Worm (Caenorhabditis elegans) whole organism, midembryonic: ENCODE results near the gene K08E4.8.

Source experiments
- flt-1 ChIP-seq: fragments of 200-800 bp; sonication (Bioruptor generic); IDR thresholded peaks from 2 replicates; pipeline ENCODE4 v1.3.6; 2022; ENCODE audit warnings: missing genetic modification characterization, missing compliant biosample characterization
- klf-2 ChIP-seq: fragments of 200-800 bp; sonication (Bioruptor generic); conservative IDR thresholded peaks from 2 replicates; pipeline ENCODE4 v1.3.6; 2022; ENCODE audit warnings: missing genetic modification reagents, missing genetic modification characterization, missing compliant biosample characterization
- ztf-29 ChIP-seq: fragments of 200-800 bp; sonication (Bioruptor generic); IDR thresholded peaks from 2 replicates; pipeline ENCODE4 v1.3.6; 2022; ENCODE audit warnings: missing genetic modification reagents, missing genetic modification characterization, missing compliant biosample characterization

DNA sequence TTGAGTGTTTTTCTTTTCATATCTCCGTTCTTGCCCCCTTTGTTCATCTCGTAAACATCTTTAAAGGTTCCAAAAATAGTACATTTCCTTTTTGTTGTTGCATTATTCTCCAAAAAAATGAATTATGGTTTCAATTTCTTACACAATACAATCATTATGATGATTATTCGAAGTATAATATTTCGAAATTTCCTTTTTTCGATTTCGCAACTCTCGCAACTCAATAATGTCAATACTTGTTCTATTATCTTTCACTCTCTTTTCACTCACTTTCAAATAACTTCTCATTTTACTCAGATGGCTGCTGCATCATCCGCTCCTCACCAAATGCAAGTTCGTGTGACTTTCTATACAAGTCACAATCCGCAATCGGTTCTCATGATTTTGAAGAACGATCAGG lies 27.1 kb downstream of the K08E4.8 start, which contains the start of gene sqst-1:
- no peak for TF ChIP-seq ztf-29 (GFP tag; lab: Robert Waterston, UW)
- no peak for TF ChIP-seq klf-2 (GFP tag; lab: Robert Waterston, UW)
- no peak for TF ChIP-seq flt-1 (GFP tag; lab: Robert Waterston, UW)
